Fruit fly (Drosophila melanogaster): ENCODE data around the gene CG18809.
A peak's percentile ranks its signal among the peaks of the same experiment; 100 is the strongest.

The CG18809 gene

dm6 chrX:19762167-19762566, 18.0 kb upstream of the CG18809 start (continued):
- TF ChIP-seq ftz-f1 (GFP tag; optimal IDR thresholded peaks at IDR 0.05) (no peak), Xbp1 (GFP tag; optimal IDR thresholded peaks at IDR 0.05) (peak; percentile 11), CG8478 (optimal IDR thresholded peaks at IDR 0.05) (no peak), HmgZ (tag; optimal IDR thresholded peaks at IDR 0.05) (peak; percentile 49), CG17186 (GFP tag; optimal IDR thresholded peaks at IDR 0.05) (peak; percentile 8), phol (tag; optimal IDR thresholded peaks at IDR 0.05) (peak; percentile 13), CG12744 (GFP tag; optimal IDR thresholded peaks at IDR 0.05) (no peak), H15 (GFP tag; IDR thresholded peaks at IDR 0.05) (no peak), usp (GFP tag; optimal IDR thresholded peaks at IDR 0.05) (no peak), Hr78 (GFP tag; optimal IDR thresholded peaks at IDR 0.05) (no peak), disco-r (GFP tag; optimal IDR thresholded peaks at IDR 0.05) (no peak), CG10565 (GFP tag; optimal IDR thresholded peaks at IDR 0.05) (no peak), CG32772 (GFP tag; IDR thresholded peaks at IDR 0.05) (no peak), CG8290 (GFP tag; optimal IDR thresholded peaks at IDR 0.05) (peak; percentile 18), CG8290 (tag; optimal IDR thresholded peaks at IDR 0.05) (peak in 1 of 2 experiments; percentile 37), BEAF-32 (GFP tag; optimal IDR thresholded peaks at IDR 0.05) (peak; percentile 72), yki (optimal IDR thresholded peaks at IDR 0.05) (no peak), CG11696 (GFP tag; IDR thresholded peaks at IDR 0.05) (no peak), dati (GFP tag; IDR thresholded peaks at IDR 0.05) (no peak), HLH4C (GFP tag; IDR thresholded peaks at IDR 0.05; ENCODE audit: partially characterized antibody) (peak; percentile 48; the same call in 2 of the 3 replicates), CHES-1-like (GFP tag; optimal IDR thresholded peaks at IDR 0.05) (no peak), CG4360 (GFP tag; IDR thresholded peaks at IDR 0.05) (no peak), Opbp (GFP tag; IDR thresholded peaks at IDR 0.05; ENCODE audit: partially characterized antibody) (peak; percentile 52; the same call in 1 of the 3 replicates), tna (GFP tag; IDR thresholded peaks at IDR 0.05; ENCODE audit: partially characterized antibody) (peak; percentile 46; the same call in 1 of the 2 replicates), CG31441 (GFP tag; IDR thresholded peaks at IDR 0.05) (no peak), CG6791 (GFP tag; IDR thresholded peaks at IDR 0.05; ENCODE audit: partially characterized antibody) (peak; percentile 54; the same call in 1 of the 3 replicates), vnd (GFP tag; IDR thresholded peaks at IDR 0.05; ENCODE audit: partially characterized antibody) (0 out of 3 replicates have a peak, but pooled peaks have one; percentile 40), CG4424 (GFP tag; optimal IDR thresholded peaks at IDR 0.05) (no peak), CG10543 (GFP tag; optimal IDR thresholded peaks at IDR 0.05) (no peak), CG33557 (GFP tag; optimal IDR thresholded peaks at IDR 0.05) (no peak), CG34376 (GFP tag; optimal IDR thresholded peaks at IDR 0.05) (no peak), CG7963 (GFP tag; IDR thresholded peaks at IDR 0.05; ENCODE audit: partially characterized antibody) (0 out of 3 replicates have a peak, but pooled peaks have one; percentile 51), sd (tag; optimal IDR thresholded peaks at IDR 0.05) (peak; percentile 53), tll (GFP tag; optimal IDR thresholded peaks at IDR 0.05) (no peak), cas (GFP tag; IDR thresholded peaks at IDR 0.05) (no peak), Optix (GFP tag; IDR thresholded peaks at IDR 0.05) (no peak), ato (GFP tag; IDR thresholded peaks at IDR 0.05; ENCODE audit: partially characterized antibody) (no peak), CG10267 (tag; optimal IDR thresholded peaks at IDR 0.05) (peak; percentile 97), CG9932 (GFP tag; IDR thresholded peaks at IDR 0.05) (peak; percentile 24; the same call in 1 of the 2 replicates), Bgb (GFP tag; IDR thresholded peaks at IDR 0.05; ENCODE audit: partially characterized antibody) (peak; percentile 62), Trl (optimal IDR thresholded peaks at IDR 0.05) (no peak), Trl (GFP tag; optimal IDR thresholded peaks at IDR 0.05) (no peak), al (GFP tag; IDR thresholded peaks at IDR 0.05) (no peak), CG15073 (GFP tag; optimal IDR thresholded peaks at IDR 0.05) (no peak), CG13424 (tag; optimal IDR thresholded peaks at IDR 0.05) (no peak), CoRest (tag; optimal IDR thresholded peaks at IDR 0.05) (peak; percentile 35), MBD-R2 (GFP tag; IDR thresholded peaks at IDR 0.05) (peak; percentile 50), Sin3A (optimal IDR thresholded peaks at IDR 0.05) (peak; percentile 28), Asciz (GFP tag; optimal IDR thresholded peaks at IDR 0.05) (no peak), Dref (GFP tag; IDR thresholded peaks at IDR 0.05) (peak; percentile 90), CG10431 (GFP tag; optimal IDR thresholded peaks at IDR 0.05) (no peak)

Data from whole organism, embryonic.